Worm (Caenorhabditis elegans) whole organism, late embryonic: ENCODE results near the gene nrx-1.

ENCODE experiments used
- C08G9.2 ChIP-seq: sonication (generic microtip); optimal IDR thresholded peaks from 2 replicates; lab custom pipeline; 2016; ENCODE audit warnings: mild to moderate bottlenecking, missing genetic modification characterization, moderate library complexity, missing compliant biosample characterization
- C38D4.7 ChIP-seq: fragments of 200-800 bp; sonication (Bioruptor generic); optimal IDR thresholded peaks from 2 replicates; lab custom pipeline; 2018; ENCODE audit warnings: mild to moderate bottlenecking, missing genetic modification characterization, moderate library complexity, missing compliant biosample characterization
- F13H6.1 ChIP-seq: sonication (generic microtip); optimal IDR thresholded peaks from 2 replicates; lab custom pipeline; 2016; ENCODE audit warnings: missing genetic modification characterization, missing compliant biosample characterization
- T23F11.4 ChIP-seq: fragments of 200-800 bp; sonication (Bioruptor generic); optimal IDR thresholded peaks from 2 replicates; lab custom pipeline; 2018; ENCODE audit warnings: mild to moderate bottlenecking, missing genetic modification characterization, missing compliant biosample characterization
- ahr-1 ChIP-seq: sonication (generic microtip); optimal IDR thresholded peaks from 2 replicates; lab custom pipeline; 2016; ENCODE audit warnings: missing genetic modification characterization, missing compliant biosample characterization
- ceh-14 ChIP-seq: sonication (generic microtip); optimal IDR thresholded peaks from 2 replicates; lab custom pipeline; 2016; ENCODE audit warnings: missing genotype, missing genetic modification characterization, missing compliant biosample characterization
- ceh-19 ChIP-seq: fragments of 200-800 bp; sonication (Bioruptor generic); optimal IDR thresholded peaks from 2 replicates; lab custom pipeline; 2018; ENCODE audit warnings: mild to moderate bottlenecking, missing genetic modification characterization, missing compliant biosample characterization
- ceh-2 ChIP-seq: sonication (generic microtip); optimal IDR thresholded peaks from 2 replicates; lab custom pipeline; 2016; ENCODE audit warnings: missing genotype, missing genetic modification characterization, missing compliant biosample characterization
- ceh-22 ChIP-seq: sonication (generic microtip); optimal IDR thresholded peaks from 2 replicates; lab custom pipeline; 2017; ENCODE audit warnings: missing biosample characterization, missing genetic modification characterization
- ceh-24 ChIP-seq: sonication (generic microtip); optimal IDR thresholded peaks from 2 replicates; lab custom pipeline; 2016; ENCODE audit warnings: mild to moderate bottlenecking, missing genetic modification characterization, missing compliant biosample characterization
- ceh-31 ChIP-seq: sonication (generic microtip); optimal IDR thresholded peaks from 2 replicates; lab custom pipeline; 2016; ENCODE audit warnings: missing genetic modification characterization, missing compliant biosample characterization
- ceh-45 ChIP-seq: fragments of 200-800 bp; sonication (Bioruptor generic); IDR thresholded peaks from 2 replicates; pipeline ENCODE4 v1.3.6; 2022; ENCODE audit warnings: missing genetic modification reagents, missing genetic modification characterization, missing compliant biosample characterization
- ceh-48 ChIP-seq: sonication (generic microtip); optimal IDR thresholded peaks from 2 replicates; lab custom pipeline; 2016; ENCODE audit warnings: missing genetic modification characterization, inconsistent platforms, missing compliant biosample characterization
- che-1 ChIP-seq: sonication (generic microtip); optimal IDR thresholded peaks from 2 replicates; lab custom pipeline; 2016; ENCODE audit warnings: mild to moderate bottlenecking, missing genetic modification characterization, missing compliant biosample characterization
- dve-1 ChIP-seq: sonication (generic microtip); optimal IDR thresholded peaks from 2 replicates; lab custom pipeline; 2017; ENCODE audit warnings: antibody characterized with exemption, mild to moderate bottlenecking, missing genetic modification characterization, missing compliant biosample characterization
- elt-4 ChIP-seq: sonication (generic microtip); optimal IDR thresholded peaks from 2 replicates; lab custom pipeline; 2016; ENCODE audit warnings: missing genetic modification characterization, missing compliant biosample characterization
- ets-4 ChIP-seq: sonication (generic microtip); optimal IDR thresholded peaks from 2 replicates; lab custom pipeline; 2016; ENCODE audit warnings: missing genetic modification characterization, missing compliant biosample characterization
- hlh-13 ChIP-seq: fragments of 200-800 bp; sonication (Bioruptor generic); optimal IDR thresholded peaks from 2 replicates; lab custom pipeline; 2018; ENCODE audit warnings: mild to moderate bottlenecking, missing genetic modification characterization, missing compliant biosample characterization
- hlh-15 ChIP-seq: sonication (generic microtip); optimal IDR thresholded peaks from 2 replicates; lab custom pipeline; 2016; ENCODE audit warnings: missing genetic modification characterization, missing compliant biosample characterization
- hlh-30 ChIP-seq: sonication (generic microtip); optimal IDR thresholded peaks from 2 replicates; lab custom pipeline; 2017; ENCODE audit warnings: antibody characterized with exemption, missing genetic modification characterization, missing compliant biosample characterization; ENCODE audit not compliant: insufficient read depth
- hlh-8 ChIP-seq: sonication (generic microtip); optimal IDR thresholded peaks from 2 replicates; lab custom pipeline; 2016; ENCODE audit warnings: missing genotype, missing genetic modification characterization, missing compliant biosample characterization
- lim-6 ChIP-seq: sonication (generic microtip); optimal IDR thresholded peaks from 2 replicates; lab custom pipeline; 2016; ENCODE audit warnings: missing genetic modification characterization, missing compliant biosample characterization
- lin-11 ChIP-seq: fragments of 200-800 bp; sonication (Bioruptor generic); optimal IDR thresholded peaks from 2 replicates; lab custom pipeline; 2018; ENCODE audit warnings: mild to moderate bottlenecking, missing genetic modification characterization, missing compliant biosample characterization
- mec-3 ChIP-seq: sonication (generic microtip); optimal IDR thresholded peaks from 2 replicates; lab custom pipeline; 2016; ENCODE audit warnings: borderline replicate concordance, missing genetic modification characterization, missing compliant biosample characterization
- nfya-1 ChIP-seq: sonication (generic microtip); optimal IDR thresholded peaks from 2 replicates; lab custom pipeline; 2017; ENCODE audit warnings: missing genetic modification characterization, mild to moderate bottlenecking, missing compliant biosample characterization, antibody characterized with exemption, moderate library complexity
- nhr-11 ChIP-seq: fragments of 150-350 bp; optimal IDR thresholded peaks from 2 replicates; lab custom pipeline; 2014; ENCODE audit warnings: missing biosample characterization, missing genetic modification characterization
- npax-4 ChIP-seq: sonication (generic microtip); optimal IDR thresholded peaks from 2 replicates; lab custom pipeline; 2016; ENCODE audit warnings: missing genetic modification characterization, missing compliant biosample characterization
- pha-4 ChIP-seq: fragments of 150-350 bp; optimal IDR thresholded peaks from 2 replicates; lab custom pipeline; 2018; ENCODE audit warnings: missing biosample characterization, missing genetic modification reagents, missing genetic modification characterization
- pqm-1 ChIP-seq: sonication (generic microtip); optimal IDR thresholded peaks from 2 replicates; lab custom pipeline; 2016; ENCODE audit warnings: missing genetic modification characterization, missing compliant biosample characterization
- pros-1 ChIP-seq: fragments of 150-350 bp; optimal IDR thresholded peaks from 2 replicates; lab custom pipeline; 2014; ENCODE audit warnings: missing biosample characterization, missing genetic modification reagents, missing genetic modification characterization
- ref-2 ChIP-seq: sonication (generic microtip); optimal IDR thresholded peaks from 2 replicates; lab custom pipeline; 2016; ENCODE audit warnings: missing genetic modification characterization, missing compliant biosample characterization
- rnt-1 ChIP-seq: sonication (generic microtip); optimal IDR thresholded peaks from 2 replicates; lab custom pipeline; 2016; ENCODE audit warnings: missing genetic modification characterization, missing compliant biosample characterization
- sdc-2 ChIP-seq: sonication (generic microtip); optimal IDR thresholded peaks from 2 replicates; lab custom pipeline; 2016; ENCODE audit warnings: missing genotype, missing genetic modification characterization, missing compliant biosample characterization
- sox-2 ChIP-seq: fragments of 200-800 bp; sonication (Bioruptor generic); IDR thresholded peaks from 2 replicates; pipeline ENCODE4 v1.3.6; 2022; ENCODE audit warnings: missing genetic modification reagents, missing genetic modification characterization, missing compliant biosample characterization
- sox-4 ChIP-seq: sonication (generic microtip); optimal IDR thresholded peaks from 2 replicates; lab custom pipeline; 2017; ENCODE audit warnings: mild to moderate bottlenecking, missing genetic modification characterization, inconsistent platforms, missing compliant biosample characterization
- syd-9 ChIP-seq: sonication (generic microtip); optimal IDR thresholded peaks from 2 replicates; lab custom pipeline; 2016; ENCODE audit warnings: mild to moderate bottlenecking, missing genetic modification characterization, moderate library complexity, missing compliant biosample characterization
- zip-5 ChIP-seq: sonication (generic microtip); optimal IDR thresholded peaks from 2 replicates; lab custom pipeline; 2016; ENCODE audit warnings: missing genetic modification characterization, missing compliant biosample characterization
- ztf-16 ChIP-seq: sonication (generic microtip); optimal IDR thresholded peaks from 2 replicates; lab custom pipeline; 2017; ENCODE audit warnings: missing genetic modification characterization, missing compliant biosample characterization

nrx-1 gene

DNA sequence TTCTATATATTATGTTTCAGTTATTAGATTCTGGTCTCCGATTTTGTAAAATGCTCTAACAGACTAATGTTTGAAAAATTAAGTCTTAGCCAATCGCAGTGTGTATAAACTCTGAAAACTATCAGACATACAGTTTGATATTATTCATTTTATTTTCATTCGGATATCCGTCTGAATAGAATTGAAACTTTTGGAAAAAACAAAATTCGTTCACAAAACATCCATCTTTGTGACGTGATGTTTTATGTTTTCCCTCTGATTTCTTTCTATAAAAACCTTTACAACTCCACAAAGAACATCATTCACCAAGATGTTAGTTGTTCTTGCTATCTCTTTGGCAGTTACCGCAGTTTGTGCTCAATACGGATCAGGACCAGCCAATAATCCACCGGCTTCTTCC is 31.3 kb upstream of the nrx-1 start, which contains the start of gene ule-3:
Gene ule-3 (plus strand): TSS at position 301 of the 400 bp plus-strand sequence.
- TF ChIP-seq rnt-1 (tag; lab: Kevin White, UChicago): no peak
- no peak for TF ChIP-seq hlh-15 (tag; lab: Kevin White, UChicago)
- TF ChIP-seq ceh-19: no peak
- TF ChIP-seq mec-3 (tag; lab: Kevin White, UChicago): no peak
- TF ChIP-seq nhr-11 (tag; lab: Kevin White, UChicago): no peak
- no peak for TF ChIP-seq hlh-30 (tag; lab: Kevin White, UChicago)
- no peak for TF ChIP-seq ztf-16 (tag; lab: Kevin White, UChicago)
- TF ChIP-seq che-1 (tag; lab: Kevin White, UChicago): no peak
- no peak for TF ChIP-seq elt-4 (tag; lab: Kevin White, UChicago)
- TF ChIP-seq ceh-45: no peak
- no peak for TF ChIP-seq hlh-13 (GFP tag; lab: Kevin White, UChicago)
- no peak for TF ChIP-seq ceh-2 (tag; lab: Kevin White, UChicago)
- no peak for TF ChIP-seq ahr-1 (tag; lab: Kevin White, UChicago)
- no peak for TF ChIP-seq ceh-22 (tag; lab: Kevin White, UChicago)
- TF ChIP-seq F13H6.1 (tag; lab: Kevin White, UChicago): no peak
- TF ChIP-seq dve-1 (tag; lab: Kevin White, UChicago): no peak
- TF ChIP-seq sdc-2 (tag; lab: Kevin White, UChicago): no peak
- no peak for TF ChIP-seq sox-2 (GFP tag; lab: Robert Waterston, UW)
- no peak for TF ChIP-seq zip-5 (tag; lab: Kevin White, UChicago)

DNA sequence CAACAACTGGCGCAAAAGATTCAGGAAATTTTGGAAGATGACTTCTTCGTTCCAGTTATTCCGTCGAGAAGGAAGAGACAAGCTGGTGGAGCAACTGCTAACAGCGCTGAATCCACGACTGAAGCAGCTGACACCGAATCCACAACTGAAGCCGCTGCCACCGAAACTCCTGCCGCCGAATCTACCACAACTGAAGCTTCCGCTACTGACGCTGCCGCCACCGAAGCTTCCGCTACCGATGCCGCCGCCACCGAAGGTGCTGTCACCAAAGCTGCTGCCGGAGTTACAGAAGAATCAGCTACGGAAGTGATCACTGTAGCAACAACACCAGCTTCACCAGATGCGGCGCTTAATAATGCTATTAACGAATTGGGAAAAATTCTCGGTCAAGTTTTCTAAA is 30.3 kb upstream of the nrx-1 start:
- no peak for TF ChIP-seq T23F11.4 (GFP tag; lab: Kevin White, UChicago)
- TF ChIP-seq ref-2: no peak
- no peak for TF ChIP-seq elt-4 (tag; lab: Kevin White, UChicago)
- TF ChIP-seq hlh-30 (tag; lab: Kevin White, UChicago): no peak
- TF ChIP-seq ceh-14 (tag; lab: Kevin White, UChicago): no peak
- TF ChIP-seq ceh-48 (tag; lab: Kevin White, UChicago): no peak
- no peak for TF ChIP-seq pros-1 (tag; lab: Kevin White, UChicago)
- no peak for TF ChIP-seq mec-3 (tag; lab: Kevin White, UChicago)
- no peak for TF ChIP-seq lim-6 (tag; lab: Kevin White, UChicago)
- no peak for TF ChIP-seq npax-4 (tag; lab: Kevin White, UChicago)
- TF ChIP-seq C38D4.7 (GFP tag; lab: Kevin White, UChicago): no peak
- TF ChIP-seq pqm-1: no peak
- TF ChIP-seq dve-1 (tag; lab: Kevin White, UChicago): no peak
- no peak for TF ChIP-seq pha-4

DNA sequence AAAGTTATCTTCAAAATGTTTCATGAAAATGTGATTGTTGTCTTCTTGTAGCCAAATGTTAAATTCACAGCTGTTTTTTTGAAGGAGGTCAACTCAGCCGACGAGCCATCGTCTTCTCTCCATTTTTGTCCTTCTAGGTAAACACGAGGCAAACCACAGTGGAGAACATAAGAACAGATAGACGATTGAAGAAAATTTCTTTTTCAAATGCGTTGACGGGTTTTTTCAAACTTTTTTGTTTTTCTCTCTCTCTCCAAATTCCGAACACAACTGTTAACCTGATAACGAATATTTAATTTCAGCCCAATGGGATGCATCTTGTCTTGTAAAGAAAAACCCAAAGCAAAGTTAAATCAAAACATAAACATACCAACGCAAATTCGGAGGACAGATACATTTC is 29.3 kb upstream of the nrx-1 start, which contains the start of gene D1054.19:
Gene D1054.19 (plus strand): TSS at position 301 of the 400 bp plus-strand sequence.
- TF ChIP-seq sox-4 (tag; lab: Kevin White, UChicago): no peak
- no peak for TF ChIP-seq ztf-16 (tag; lab: Kevin White, UChicago)
- TF ChIP-seq ceh-24 (tag; lab: Kevin White, UChicago): no peak
- no peak for TF ChIP-seq zip-5 (tag; lab: Kevin White, UChicago)

DNA sequence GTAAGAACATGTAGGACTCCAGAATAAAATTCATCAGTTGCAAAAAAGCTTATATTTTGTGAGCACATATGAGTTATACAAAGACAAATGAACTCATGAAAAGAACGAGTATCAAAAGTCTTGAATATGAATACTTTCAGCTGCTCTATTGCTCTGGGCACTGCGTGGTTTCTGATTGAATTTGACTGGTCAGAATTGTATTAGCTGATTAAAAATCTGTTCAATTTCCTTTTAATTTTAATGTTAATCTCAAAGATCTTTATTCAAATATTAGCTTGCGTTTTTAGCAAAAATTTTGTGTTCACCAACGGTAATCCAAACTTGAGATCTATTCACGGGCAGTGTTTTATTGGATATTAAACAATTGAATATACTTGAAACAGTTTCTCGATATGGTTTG is 26.7 kb upstream of the nrx-1 start, which contains the start of gene srh-184:
Gene srh-184 (minus strand): TSS at position 101 of the 400 bp plus-strand sequence.
- TF ChIP-seq ets-4 (no peak), C08G9.2 (tag; lab: Kevin White, UChicago) (no peak), sox-2 (GFP tag; lab: Robert Waterston, UW) (no peak), syd-9 (no peak), nfya-1 (tag; lab: Kevin White, UChicago) (no peak), lin-11 (tag; lab: Kevin White, UChicago) (no peak), ceh-48 (tag; lab: Kevin White, UChicago) (no peak), sdc-2 (tag; lab: Kevin White, UChicago) (no peak), hlh-8 (tag; lab: Kevin White, UChicago) (no peak), pha-4 (no peak), ceh-31 (tag; lab: Kevin White, UChicago) (no peak)
